Fruit fly (Drosophila melanogaster) whole organism, pupa: ENCODE measurements around the gene Npc2g.

Experiments used
- CG12605 ChIP-seq: fragments of 200-800 bp; sonication (Bioruptor generic); IDR thresholded peaks from 2 replicates; pipeline ENCODE4 v1.3.6; 2022; ENCODE audit warnings: missing biosample characterization, missing genetic modification characterization
- CG14655 ChIP-seq: fragments of 200-800 bp; sonication (Bioruptor generic); optimal IDR thresholded peaks from 3 replicates; lab custom pipeline; 2017; ENCODE audit warnings: mild to moderate bottlenecking, missing biosample characterization, missing genetic modification reagents, missing genetic modification characterization
- CG15710 ChIP-seq: fragments of 200-800 bp; sonication (Bioruptor generic); optimal IDR thresholded peaks from 2 replicates; lab custom pipeline; 2018; ENCODE audit warnings: missing biosample characterization, mild to moderate bottlenecking, missing genetic modification characterization, moderate library complexity
- CG32121 ChIP-seq: fragments of 200-800 bp; sonication (Bioruptor generic); IDR thresholded peaks from 2 replicates; pipeline ENCODE4 v1.3.6; 2022; ENCODE audit warnings: missing biosample characterization, missing genetic modification characterization
- CG34367 ChIP-seq: fragments of 200-800 bp; sonication (Bioruptor generic); optimal IDR thresholded peaks from 2 replicates; lab custom pipeline; 2018; ENCODE audit warnings: missing biosample characterization, mild to moderate bottlenecking, missing genetic modification characterization
- CG8159 ChIP-seq: fragments of 200-800 bp; sonication (Bioruptor generic); optimal IDR thresholded peaks from 3 replicates; lab custom pipeline; 2018; ENCODE audit warnings: missing biosample characterization, mild to moderate bottlenecking, missing genetic modification characterization, moderate library complexity
- CG8301 ChIP-seq: fragments of 200-800 bp; sonication (Bioruptor generic); optimal IDR thresholded peaks from 2 replicates; lab custom pipeline; 2018; ENCODE audit warnings: missing biosample characterization, mild to moderate bottlenecking, missing genetic modification characterization
- CG9948 ChIP-seq: fragments of 200-800 bp; sonication (Bioruptor generic); optimal IDR thresholded peaks from 2 replicates; lab custom pipeline; 2018; ENCODE audit warnings: missing biosample characterization, mild to moderate bottlenecking, missing genetic modification characterization, moderate library complexity
- EcR ChIP-seq: fragments of 200-800 bp; sonication (Bioruptor generic); optimal IDR thresholded peaks from 3 replicates; lab custom pipeline; 2019; ENCODE audit warnings: missing biosample characterization, missing genetic modification characterization, mild to moderate bottlenecking, moderate library complexity, missing genetic modification reagents
- Pif1A ChIP-seq: fragments of 200-800 bp; sonication (Bioruptor generic); optimal IDR thresholded peaks from 3 replicates; lab custom pipeline; 2016; ENCODE audit warnings: missing biosample characterization, missing genetic modification characterization
- Pif1B ChIP-seq: fragments of 200-800 bp; sonication (Bioruptor generic); optimal IDR thresholded peaks from 3 replicates; lab custom pipeline; 2016; ENCODE audit warnings: missing biosample characterization, missing genetic modification characterization
- fd96Ca ChIP-seq: fragments of 200-800 bp; sonication (Bioruptor generic); IDR thresholded peaks from 3 replicates; pipeline ENCODE4 v1.3.6; 2022; ENCODE audit warnings: missing biosample characterization, missing genetic modification characterization
- gl ChIP-seq: fragments of 200-800 bp; sonication (Bioruptor generic); optimal IDR thresholded peaks from 2 replicates; lab custom pipeline; 2018; ENCODE audit warnings: missing biosample characterization, mild to moderate bottlenecking, missing genetic modification characterization
- rn ChIP-seq: fragments of 200-800 bp; sonication (Bioruptor generic); IDR thresholded peaks from 2 replicates; pipeline ENCODE4 v1.3.6; 2022; ENCODE audit warnings: missing biosample characterization, missing genetic modification characterization

DNA sequence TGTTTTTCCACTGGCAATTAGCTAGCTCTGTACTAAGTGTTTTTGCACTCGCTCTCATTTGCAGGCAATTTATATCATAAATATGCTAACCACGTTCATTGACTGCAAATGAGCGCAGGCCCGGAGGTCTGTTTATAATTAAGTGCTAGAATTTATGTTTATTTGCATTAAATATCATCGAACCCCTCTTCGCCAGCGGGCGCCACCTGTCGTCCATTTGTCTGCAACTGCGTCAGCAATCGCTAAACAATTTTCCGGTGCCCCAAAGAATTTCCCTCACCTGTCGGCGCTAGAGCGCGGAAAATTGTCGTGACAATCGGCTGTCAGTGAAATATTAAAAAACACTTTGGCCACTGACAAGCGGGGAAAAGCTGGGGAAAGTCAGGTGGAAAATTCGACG, 25.6 kb upstream of the Npc2g start:
- no peak for TF ChIP-seq CG8301 (tag; lab: Kevin White, UChicago)
- TF ChIP-seq Pif1B (GFP tag; lab: Kevin White, UChicago), result no peak
- TF ChIP-seq CG12605 (GFP tag; lab: Robert Waterston, UW), result no peak
- no peak for TF ChIP-seq CG14655
- TF ChIP-seq CG8159 (tag; lab: Kevin White, UChicago), result no peak
- no peak for TF ChIP-seq gl
- no peak for TF ChIP-seq Pif1A (GFP tag; lab: Kevin White, UChicago)
- no peak for TF ChIP-seq CG32121 (GFP tag; lab: Robert Waterston, UW)
- no peak for TF ChIP-seq fd96Ca (GFP tag; lab: Robert Waterston, UW)
- no peak for TF ChIP-seq rn
- TF ChIP-seq CG34367 (tag; lab: Kevin White, UChicago), result no peak
- TF ChIP-seq EcR (GFP tag; lab: Kevin White, UChicago), result no peak
- TF ChIP-seq CG15710 (tag; lab: Kevin White, UChicago), result no peak
- TF ChIP-seq CG9948 (tag; lab: Kevin White, UChicago), result no peak
